Fruit fly (Drosophila melanogaster) whole organism, embryonic: ENCODE measurements around the gene Cypl.

ENCODE experiments used
- CG11456 ChIP-seq: fragments of 200-800 bp; sonication (Bioruptor generic); IDR thresholded peaks from 3 replicates; pipeline ENCODE4 v1.3.6; 2022; ENCODE audit warnings: missing biosample characterization, missing genetic modification characterization
- CG12659 ChIP-seq: fragments of 200-800 bp; sonication (Bioruptor generic); optimal IDR thresholded peaks from 3 replicates; lab custom pipeline; 2017; ENCODE audit warnings: mild to moderate bottlenecking, missing biosample characterization, missing genetic modification reagents, missing genetic modification characterization
- CG13123 ChIP-seq: fragments of 200-800 bp; sonication (Bioruptor generic); optimal IDR thresholded peaks from 2 replicates; lab custom pipeline; 2016; ENCODE audit warnings: missing biosample characterization, missing genetic modification characterization
- CG14050 ChIP-seq: fragments of 200-800 bp; sonication (Bioruptor generic); IDR thresholded peaks from 3 replicates; pipeline ENCODE4 v1.3.6; 2022; ENCODE audit warnings: missing biosample characterization, missing genetic modification characterization
- CG15073 ChIP-seq: fragments of 200-800 bp; sonication (Bioruptor generic); optimal IDR thresholded peaks from 2 replicates; lab custom pipeline; 2016; ENCODE audit warnings: missing biosample characterization, missing genetic modification characterization
- CG1603 ChIP-seq: fragments of 200-800 bp; sonication (Bioruptor generic); optimal IDR thresholded peaks from 2 replicates; lab custom pipeline; 2019; ENCODE audit warnings: missing biosample characterization, mild to moderate bottlenecking, missing genetic modification characterization, moderate library complexity
- CG17328 ChIP-seq: fragments of 200-800 bp; sonication (Bioruptor generic); IDR thresholded peaks from 2 replicates; pipeline ENCODE4 v1.3.6; 2022; ENCODE audit warnings: missing biosample characterization, missing genetic modification characterization
- CG17359 ChIP-seq: fragments of 200-800 bp; sonication (Bioruptor generic); optimal IDR thresholded peaks from 3 replicates; lab custom pipeline; 2018; ENCODE audit warnings: missing biosample characterization, mild to moderate bottlenecking, missing genetic modification characterization, moderate library complexity
- CG2129 ChIP-seq: fragments of 200-800 bp; sonication (Bioruptor generic); IDR thresholded peaks from 2 replicates; pipeline ENCODE4 v1.3.6; 2022; ENCODE audit warnings: missing biosample characterization, missing genetic modification characterization; ENCODE audit not compliant: partially characterized antibody
- CG2889 ChIP-seq: fragments of 200-800 bp; sonication (Bioruptor generic); IDR thresholded peaks from 3 replicates; pipeline ENCODE4 v1.3.6; 2022; ENCODE audit warnings: missing biosample characterization, missing genetic modification characterization
- CG30403 ChIP-seq: fragments of 200-800 bp; sonication (Bioruptor generic); optimal IDR thresholded peaks from 3 replicates; lab custom pipeline; 2016; ENCODE audit warnings: missing biosample characterization, missing genetic modification characterization
- CG3407 ChIP-seq: fragments of 200-800 bp; sonication (Bioruptor generic); optimal IDR thresholded peaks from 2 replicates; lab custom pipeline; 2018; ENCODE audit warnings: missing biosample characterization, mild to moderate bottlenecking, missing genetic modification characterization
- CG34376 ChIP-seq: fragments of 200-800 bp; sonication (Bioruptor generic); optimal IDR thresholded peaks from 2 replicates; lab custom pipeline; 2018; ENCODE audit warnings: missing biosample characterization, mild to moderate bottlenecking, missing genetic modification characterization
- CG3995 ChIP-seq: fragments of 200-800 bp; sonication (Bioruptor generic); optimal IDR thresholded peaks from 3 replicates; lab custom pipeline; 2016; ENCODE audit warnings: missing biosample characterization, missing genetic modification characterization
- CG4328 ChIP-seq: fragments of 200-800 bp; sonication (Bioruptor generic); optimal IDR thresholded peaks from 3 replicates; lab custom pipeline; 2017; ENCODE audit warnings: missing biosample characterization, missing genetic modification reagents, missing genetic modification characterization
- CG4360 ChIP-seq: fragments of 200-800 bp; sonication (Bioruptor generic); IDR thresholded peaks from 2 replicates; pipeline ENCODE4 v1.3.6; 2022; ENCODE audit warnings: missing biosample characterization, missing genetic modification characterization
- CG4424 ChIP-seq: fragments of 200-800 bp; sonication (Bioruptor generic); optimal IDR thresholded peaks from 3 replicates; lab custom pipeline; 2016; ENCODE audit warnings: missing biosample characterization, missing genetic modification characterization
- CG6689 ChIP-seq: fragments of 200-800 bp; sonication (Bioruptor generic); IDR thresholded peaks from 2 replicates; pipeline ENCODE4 v1.3.6; 2022; ENCODE audit warnings: missing biosample characterization, missing genetic modification characterization
- CG8359 ChIP-seq: fragments of 200-800 bp; sonication (Bioruptor generic); optimal IDR thresholded peaks from 2 replicates; lab custom pipeline; 2017; ENCODE audit warnings: missing biosample characterization, mild to moderate bottlenecking, missing genetic modification characterization, borderline replicate concordance
- CTCF ChIP-seq: fragments of 200-800 bp; sonication (Bioruptor generic); optimal IDR thresholded peaks from 2 replicates; lab custom pipeline; 2017; ENCODE audit warnings: missing biosample characterization, mild to moderate bottlenecking, missing genetic modification characterization, moderate library complexity
- Fer2 ChIP-seq: fragments of 200-800 bp; sonication (Bioruptor generic); optimal IDR thresholded peaks from 2 replicates; lab custom pipeline; 2018; ENCODE audit warnings: missing biosample characterization, mild to moderate bottlenecking, missing genetic modification characterization, moderate library complexity
- Gsc ChIP-seq: fragments of 200-800 bp; sonication (Bioruptor generic); IDR thresholded peaks from 2 replicates; pipeline ENCODE4 v1.3.6; 2022; ENCODE audit warnings: missing biosample characterization, missing genetic modification characterization
- HHEX ChIP-seq: fragments of 200-800 bp; sonication (Bioruptor generic); optimal IDR thresholded peaks from 3 replicates; lab custom pipeline; 2017; ENCODE audit warnings: missing biosample characterization, mild to moderate bottlenecking, missing genetic modification characterization, missing genetic modification reagents
- HLH54F ChIP-seq: fragments of 200-800 bp; sonication (Bioruptor generic); optimal IDR thresholded peaks from 3 replicates; lab custom pipeline; 2016; ENCODE audit warnings: missing biosample characterization, missing genetic modification characterization
- Hmr ChIP-seq: fragments of 200-800 bp; sonication (Bioruptor generic); optimal IDR thresholded peaks from 3 replicates; lab custom pipeline; 2017; ENCODE audit warnings: mild to moderate bottlenecking, missing biosample characterization, missing genetic modification reagents, missing genetic modification characterization
- Lhr ChIP-seq: fragments of 200-800 bp; sonication (Bioruptor generic); optimal IDR thresholded peaks from 3 replicates; lab custom pipeline; 2017; ENCODE audit warnings: mild to moderate bottlenecking, missing biosample characterization, missing genetic modification reagents, missing genetic modification characterization
- MBD-R2 ChIP-seq: fragments of 200-800 bp; sonication (Bioruptor generic); IDR thresholded peaks from 2 replicates; pipeline ENCODE4 v1.3.6; 2022; ENCODE audit warnings: missing biosample characterization, missing genetic modification characterization
- Meics ChIP-seq: fragments of 200-800 bp; sonication (Bioruptor generic); optimal IDR thresholded peaks from 2 replicates; lab custom pipeline; 2017; ENCODE audit warnings: missing biosample characterization, mild to moderate bottlenecking, missing genetic modification characterization
- Side ChIP-seq: fragments of 200-800 bp; sonication (Bioruptor generic); optimal IDR thresholded peaks from 2 replicates; lab custom pipeline; 2016; ENCODE audit warnings: missing biosample characterization, missing genetic modification characterization
- Sry-β ChIP-seq: fragments of 200-800 bp; sonication (Bioruptor generic); optimal IDR thresholded peaks from 2 replicates; lab custom pipeline; 2018; ENCODE audit warnings: missing biosample characterization, mild to moderate bottlenecking, missing genetic modification characterization, moderate library complexity
- Taf1 ChIP-seq: fragments of 200-800 bp; sonication (Bioruptor generic); IDR thresholded peaks from 2 replicates; pipeline ENCODE4 v1.3.6; 2022; ENCODE audit warnings: missing biosample characterization, missing genetic modification characterization
- chn ChIP-seq: fragments of 200-800 bp; sonication (Bioruptor generic); optimal IDR thresholded peaks from 2 replicates; lab custom pipeline; 2016; ENCODE audit warnings: missing biosample characterization, missing genetic modification characterization
- croc ChIP-seq: fragments of 200-800 bp; sonication (Bioruptor generic); conservative IDR thresholded peaks from 3 replicates; pipeline ENCODE4 v1.3.6; 2022; ENCODE audit warnings: missing biosample characterization, missing genetic modification characterization
- cwo ChIP-seq: fragments of 200-800 bp; sonication (Bioruptor generic); optimal IDR thresholded peaks from 3 replicates; lab custom pipeline; 2017; ENCODE audit warnings: missing biosample characterization, missing genetic modification characterization, mild to moderate bottlenecking, moderate library complexity, missing genetic modification reagents
- dmrt99B ChIP-seq: fragments of 200-800 bp; sonication (Bioruptor generic); optimal IDR thresholded peaks from 2 replicates; lab custom pipeline; 2018; ENCODE audit warnings: missing biosample characterization, mild to moderate bottlenecking, missing genetic modification characterization, moderate library complexity
- dysf ChIP-seq: fragments of 200-800 bp; sonication (Bioruptor generic); IDR thresholded peaks from 3 replicates; pipeline ENCODE4 v1.3.6; 2022; ENCODE audit warnings: missing biosample characterization, missing genetic modification characterization
- inv ChIP-seq: fragments of 200-800 bp; sonication (Bioruptor generic); IDR thresholded peaks from 2 replicates; pipeline ENCODE4 v1.3.6; 2022; ENCODE audit warnings: missing biosample characterization, missing genetic modification characterization; ENCODE audit not compliant: partially characterized antibody
- kay ChIP-seq: fragments of 200-800 bp; sonication (Bioruptor generic); optimal IDR thresholded peaks from 2 replicates; lab custom pipeline; 2016; ENCODE audit warnings: missing biosample characterization, missing genetic modification characterization
- lab ChIP-seq: fragments of 200-800 bp; sonication (Bioruptor generic); optimal IDR thresholded peaks from 3 replicates; lab custom pipeline; 2017; ENCODE audit warnings: missing biosample characterization, missing genetic modification characterization, mild to moderate bottlenecking, moderate library complexity, missing genetic modification reagents
- mirr ChIP-seq: fragments of 200-800 bp; sonication (Bioruptor generic); optimal IDR thresholded peaks from 3 replicates; lab custom pipeline; 2018; ENCODE audit warnings: missing biosample characterization, mild to moderate bottlenecking, missing genetic modification characterization
- nom ChIP-seq: fragments of 200-800 bp; sonication (Bioruptor generic); optimal IDR thresholded peaks from 2 replicates; lab custom pipeline; 2017; ENCODE audit warnings: missing biosample characterization, missing genetic modification characterization, mild to moderate bottlenecking, moderate library complexity, missing genetic modification reagents
- onecut ChIP-seq: fragments of 200-800 bp; sonication (Bioruptor generic); IDR thresholded peaks from 2 replicates; pipeline ENCODE4 v1.3.6; 2022; ENCODE audit warnings: missing biosample characterization, missing genetic modification characterization
- pho ChIP-seq: fragments of 200-800 bp; sonication (Bioruptor generic); optimal IDR thresholded peaks from 2 replicates; lab custom pipeline; 2016; ENCODE audit warnings: missing biosample characterization, missing genetic modification characterization
- pita ChIP-seq: fragments of 200-800 bp; sonication (Bioruptor generic); optimal IDR thresholded peaks from 2 replicates; lab custom pipeline; 2017; ENCODE audit warnings: missing biosample characterization, mild to moderate bottlenecking, missing genetic modification characterization
- run ChIP-seq: fragments of 200-800 bp; sonication (Bioruptor generic); optimal IDR thresholded peaks from 3 replicates; lab custom pipeline; 2018; ENCODE audit warnings: missing biosample characterization, mild to moderate bottlenecking, missing genetic modification characterization
- sd ChIP-seq: fragments of 200-800 bp; sonication (Bioruptor generic); optimal IDR thresholded peaks from 3 replicates; lab custom pipeline; 2018; ENCODE audit warnings: missing biosample characterization, mild to moderate bottlenecking, missing genetic modification characterization, moderate library complexity
- slbo ChIP-seq: fragments of 200-800 bp; sonication (Bioruptor generic); IDR thresholded peaks from 2 replicates; pipeline ENCODE4 v1.3.6; 2022; ENCODE audit warnings: missing biosample characterization, missing genetic modification characterization
- ttk ChIP-seq: fragments of 200-800 bp; sonication (Bioruptor generic); IDR thresholded peaks from 2 replicates; pipeline ENCODE4 v2.1.2; 2022; ENCODE audit warnings: missing biosample characterization, missing genetic modification characterization
- unpg ChIP-seq: fragments of 200-800 bp; sonication (Bioruptor generic); optimal IDR thresholded peaks from 3 replicates; lab custom pipeline; 2018; ENCODE audit warnings: missing biosample characterization, mild to moderate bottlenecking, missing genetic modification characterization, moderate library complexity
- vvl ChIP-seq: fragments of 200-800 bp; sonication (Bioruptor generic); IDR thresholded peaks from 2 replicates; pipeline ENCODE4 v1.3.6; 2022; ENCODE audit warnings: missing biosample characterization, missing genetic modification characterization
- wor ChIP-seq: fragments of 200-800 bp; sonication (Bioruptor generic); IDR thresholded peaks from 2 replicates; pipeline ENCODE4 v1.3.6; 2022; ENCODE audit warnings: missing biosample characterization, missing genetic modification characterization

Cypl gene

dm6 chr3L:513656-514055, 29.1 kb downstream of the Cypl start (continued):
- TF ChIP-seq ttk (GFP tag; lab: Robert Waterston, UW) (no peak), HHEX (GFP tag; lab: Kevin White, UChicago) (no peak), Fer2 (tag; lab: Kevin White, UChicago) (no peak), dysf (0 out of 3 replicates have a peak, but pooled peaks have one; percentile 26), pho (no peak), CG15073 (no peak), Gsc (GFP tag; lab: Robert Waterston, UW) (no peak), unpg (GFP tag; lab: Kevin White, UChicago) (no peak), CG30403 (GFP tag; lab: Kevin White, UChicago) (no peak), CG13123 (GFP tag; lab: Kevin White, UChicago) (no peak), mirr (GFP tag; lab: Kevin White, UChicago) (peak; percentile 30), CG17328 (GFP tag; lab: Robert Waterston, UW) (no peak), HLH54F (GFP tag; lab: Kevin White, UChicago) (no peak), Side (GFP tag; lab: Kevin White, UChicago) (no peak), sd (tag; lab: Kevin White, UChicago) (peak; percentile 98)

dm6 chr3L:511755-512209, 30.9 kb downstream of the Cypl start:
- TF ChIP-seq CG12659 (GFP tag; lab: Kevin White, UChicago) (peak; percentile 17), lab (GFP tag; lab: Kevin White, UChicago) (peak; percentile 77), MBD-R2 (GFP tag; lab: Robert Waterston, UW) (no peak; the same call in 1 of the 2 replicates), Meics (GFP tag; lab: Kevin White, UChicago) (peak; percentile 29), CG4328 (GFP tag; lab: Kevin White, UChicago) (no peak), slbo (peak; percentile 63), Sry-β (GFP tag; lab: Kevin White, UChicago) (no peak), CG34376 (GFP tag; lab: Kevin White, UChicago) (peak; percentile 71), CG8359 (GFP tag; lab: Kevin White, UChicago) (no peak), chn (GFP tag; lab: Kevin White, UChicago) (no peak), CG6689 (GFP tag; lab: Robert Waterston, UW) (0 out of 2 replicates have a peak, but pooled peaks have one; percentile 15), CG2129 (GFP tag; lab: Robert Waterston, UW) (no peak), nom (GFP tag; lab: Kevin White, UChicago) (no peak), CG2889 (no peak), onecut (GFP tag; lab: Robert Waterston, UW) (no peak), Lhr (GFP tag; lab: Kevin White, UChicago) (no peak), CG14050 (no peak), CG3407 (GFP tag; lab: Kevin White, UChicago) (no peak), wor (GFP tag; lab: Robert Waterston, UW) (no peak), run (tag; lab: Kevin White, UChicago) (no peak), CG3995 (no peak), Taf1 (no peak), pita (GFP tag; lab: Kevin White, UChicago) (no peak), inv (GFP tag; lab: Robert Waterston, UW) (no peak), CG1603 (tag; lab: Kevin White, UChicago) (no peak), CG11456 (GFP tag; lab: Robert Waterston, UW) (no peak), CG4360 (GFP tag; lab: Robert Waterston, UW) (no peak), CTCF (GFP tag; lab: Kevin White, UChicago) (no peak), Hmr (peak; percentile 37), croc (GFP tag; lab: Robert Waterston, UW) (no peak), kay (no peak), CG17359 (no peak), CG4424 (no peak), vvl (GFP tag; lab: Robert Waterston, UW) (peak; percentile 20; the same call in 1 of the 2 replicates), cwo (GFP tag; lab: Kevin White, UChicago) (peak; percentile 60), dmrt99B (no peak)
